Fruit fly (Drosophila melanogaster) whole organism, embryonic: ENCODE measurements around the gene cac.

Experiments used
- Asciz ChIP-seq: fragments of 200-800 bp; sonication (Bioruptor generic); optimal IDR thresholded peaks from 2 replicates; lab custom pipeline; 2017; ENCODE audit warnings: missing biosample characterization, mild to moderate bottlenecking, missing genetic modification characterization, missing genetic modification reagents
- CG31224 ChIP-seq: fragments of 200-800 bp; sonication (Bioruptor generic); IDR thresholded peaks from 2 replicates; pipeline ENCODE4 v1.3.6; 2022; ENCODE audit warnings: missing biosample characterization, missing genetic modification characterization
- CG3163 ChIP-seq: fragments of 200-800 bp; sonication (Bioruptor generic); optimal IDR thresholded peaks from 3 replicates; lab custom pipeline; 2016; ENCODE audit warnings: missing biosample characterization, missing genetic modification characterization
- CG42726 ChIP-seq: fragments of 200-800 bp; sonication (Bioruptor generic); IDR thresholded peaks from 2 replicates; pipeline ENCODE4 v1.3.6; 2022; ENCODE audit warnings: missing biosample characterization, missing genetic modification characterization; ENCODE audit not compliant: partially characterized antibody
- E2f2 ChIP-seq: fragments of 200-800 bp; sonication (Bioruptor generic); IDR thresholded peaks from 2 replicates; pipeline ENCODE4 v1.3.6; 2022; ENCODE audit warnings: missing biosample characterization, missing genetic modification characterization
- phol ChIP-seq: fragments of 200-800 bp; sonication (Bioruptor generic); optimal IDR thresholded peaks from 3 replicates; lab custom pipeline; 2018; ENCODE audit warnings: missing biosample characterization, mild to moderate bottlenecking, missing genetic modification characterization, moderate library complexity
- psq ChIP-seq: fragments of 200-800 bp; sonication (Bioruptor generic); optimal IDR thresholded peaks from 2 replicates; lab custom pipeline; 2017; ENCODE audit warnings: missing biosample characterization, missing genetic modification characterization
- repo ChIP-seq: fragments of 200-800 bp; sonication (Bioruptor generic); optimal IDR thresholded peaks from 2 replicates; lab custom pipeline; 2016; ENCODE audit warnings: missing biosample characterization, missing genetic modification characterization
- sens-2 ChIP-seq: fragments of 200-800 bp; sonication (Bioruptor generic); IDR thresholded peaks from 2 replicates; pipeline ENCODE4 v1.3.6; 2022; ENCODE audit warnings: missing biosample characterization, missing genetic modification characterization
- trh ChIP-seq: fragments of 200-800 bp; sonication (Bioruptor generic); optimal IDR thresholded peaks from 2 replicates; lab custom pipeline; 2016; ENCODE audit warnings: missing biosample characterization, missing genetic modification characterization

dm6 chrX:11882447-11882846 lies 102.4 kb downstream of the cac start:
- no peak for TF ChIP-seq CG3163 (GFP tag; lab: Kevin White, UChicago)
- no peak for TF ChIP-seq Asciz
- TF ChIP-seq CG31224 (GFP tag; lab: Robert Waterston, UW), result no peak
- no peak for TF ChIP-seq sens-2 (GFP tag; lab: Robert Waterston, UW)
- TF ChIP-seq CG42726 (GFP tag; lab: Robert Waterston, UW), result no peak
- no peak for TF ChIP-seq E2f2
- no peak for TF ChIP-seq psq (GFP tag; lab: Kevin White, UChicago)
- no peak for TF ChIP-seq phol (tag; lab: Kevin White, UChicago)
- no peak for TF ChIP-seq repo
- no peak for TF ChIP-seq trh
